Worm (Caenorhabditis elegans) whole organism, late embryonic: ENCODE data around the gene C35D10.5.

ENCODE experiments used
- C08G9.2 ChIP-seq: sonication (generic microtip); optimal IDR thresholded peaks from 2 replicates; lab custom pipeline; 2016; ENCODE audit warnings: mild to moderate bottlenecking, missing genetic modification characterization, moderate library complexity, missing compliant biosample characterization
- C38D4.7 ChIP-seq: fragments of 200-800 bp; sonication (Bioruptor generic); optimal IDR thresholded peaks from 2 replicates; lab custom pipeline; 2018; ENCODE audit warnings: mild to moderate bottlenecking, missing genetic modification characterization, moderate library complexity, missing compliant biosample characterization
- K09A11.1 ChIP-seq: sonication (generic microtip); optimal IDR thresholded peaks from 2 replicates; lab custom pipeline; 2017; ENCODE audit warnings: antibody characterized with exemption, mild to moderate bottlenecking, missing genetic modification characterization, missing compliant biosample characterization; ENCODE audit not compliant: insufficient read depth
- Y22D7AL.16 ChIP-seq: sonication (generic microtip); optimal IDR thresholded peaks from 2 replicates; lab custom pipeline; 2016; ENCODE audit warnings: missing genetic modification characterization, missing compliant biosample characterization
- ahr-1 ChIP-seq: sonication (generic microtip); optimal IDR thresholded peaks from 2 replicates; lab custom pipeline; 2016; ENCODE audit warnings: missing genetic modification characterization, missing compliant biosample characterization
- ama-1 ChIP-seq: fragments of 150-350 bp; optimal IDR thresholded peaks from 2 replicates; lab custom pipeline; 2014
- ceh-18 ChIP-seq: sonication (generic microtip); optimal IDR thresholded peaks from 2 replicates; lab custom pipeline; 2016; ENCODE audit warnings: missing genetic modification characterization, missing compliant biosample characterization
- ceh-19 ChIP-seq: fragments of 200-800 bp; sonication (Bioruptor generic); optimal IDR thresholded peaks from 2 replicates; lab custom pipeline; 2018; ENCODE audit warnings: mild to moderate bottlenecking, missing genetic modification characterization, missing compliant biosample characterization
- ceh-2 ChIP-seq: sonication (generic microtip); optimal IDR thresholded peaks from 2 replicates; lab custom pipeline; 2016; ENCODE audit warnings: missing genotype, missing genetic modification characterization, missing compliant biosample characterization
- ceh-22 ChIP-seq: sonication (generic microtip); optimal IDR thresholded peaks from 2 replicates; lab custom pipeline; 2017; ENCODE audit warnings: missing biosample characterization, missing genetic modification characterization
- ceh-34 ChIP-seq: sonication (generic microtip); optimal IDR thresholded peaks from 2 replicates; lab custom pipeline; 2016; ENCODE audit warnings: mild to moderate bottlenecking, missing genetic modification characterization, missing compliant biosample characterization
- ceh-48 ChIP-seq: sonication (generic microtip); optimal IDR thresholded peaks from 2 replicates; lab custom pipeline; 2016; ENCODE audit warnings: missing genetic modification characterization, inconsistent platforms, missing compliant biosample characterization
- ceh-6 ChIP-seq: fragments of 200-800 bp; sonication (Bioruptor generic); optimal IDR thresholded peaks from 2 replicates; lab custom pipeline; 2018; ENCODE audit warnings: mild to moderate bottlenecking, missing genetic modification characterization, missing compliant biosample characterization
- ceh-9 ChIP-seq: sonication (generic microtip); optimal IDR thresholded peaks from 2 replicates; lab custom pipeline; 2016; ENCODE audit warnings: mild to moderate bottlenecking, missing genetic modification characterization, inconsistent platforms, missing compliant biosample characterization
- dmd-4 ChIP-seq: sonication (generic microtip); optimal IDR thresholded peaks from 2 replicates; lab custom pipeline; 2016; ENCODE audit warnings: borderline replicate concordance, missing genetic modification characterization, missing compliant biosample characterization
- dve-1 ChIP-seq: sonication (generic microtip); optimal IDR thresholded peaks from 2 replicates; lab custom pipeline; 2017; ENCODE audit warnings: antibody characterized with exemption, mild to moderate bottlenecking, missing genetic modification characterization, missing compliant biosample characterization
- elt-2 ChIP-seq: sonication (generic microtip); optimal IDR thresholded peaks from 2 replicates; lab custom pipeline; 2016; ENCODE audit warnings: missing genetic modification reagents, missing genetic modification characterization, missing compliant biosample characterization
- fax-1 ChIP-seq: sonication (generic microtip); optimal IDR thresholded peaks from 2 replicates; lab custom pipeline; 2016; ENCODE audit warnings: missing genotype, missing genetic modification characterization, missing compliant biosample characterization
- gmeb-2 ChIP-seq: sonication (generic microtip); optimal IDR thresholded peaks from 2 replicates; lab custom pipeline; 2016; ENCODE audit warnings: missing genetic modification characterization, inconsistent platforms, missing compliant biosample characterization
- hlh-13 ChIP-seq: fragments of 200-800 bp; sonication (Bioruptor generic); optimal IDR thresholded peaks from 2 replicates; lab custom pipeline; 2018; ENCODE audit warnings: mild to moderate bottlenecking, missing genetic modification characterization, missing compliant biosample characterization
- hlh-15 ChIP-seq: sonication (generic microtip); optimal IDR thresholded peaks from 2 replicates; lab custom pipeline; 2016; ENCODE audit warnings: missing genetic modification characterization, missing compliant biosample characterization
- hlh-6 ChIP-seq: sonication (generic microtip); optimal IDR thresholded peaks from 2 replicates; lab custom pipeline; 2016; ENCODE audit warnings: missing genotype, missing genetic modification characterization, missing compliant biosample characterization
- hlh-8 ChIP-seq: sonication (generic microtip); optimal IDR thresholded peaks from 2 replicates; lab custom pipeline; 2016; ENCODE audit warnings: missing genotype, missing genetic modification characterization, missing compliant biosample characterization
- lim-6 ChIP-seq: sonication (generic microtip); optimal IDR thresholded peaks from 2 replicates; lab custom pipeline; 2016; ENCODE audit warnings: missing genetic modification characterization, missing compliant biosample characterization
- lin-11 ChIP-seq: fragments of 200-800 bp; sonication (Bioruptor generic); optimal IDR thresholded peaks from 2 replicates; lab custom pipeline; 2018; ENCODE audit warnings: mild to moderate bottlenecking, missing genetic modification characterization, missing compliant biosample characterization
- nfya-1 ChIP-seq: sonication (generic microtip); optimal IDR thresholded peaks from 2 replicates; lab custom pipeline; 2017; ENCODE audit warnings: missing genetic modification characterization, mild to moderate bottlenecking, missing compliant biosample characterization, antibody characterized with exemption, moderate library complexity
- nhr-11 ChIP-seq: fragments of 150-350 bp; optimal IDR thresholded peaks from 2 replicates; lab custom pipeline; 2014; ENCODE audit warnings: missing biosample characterization, missing genetic modification characterization
- nhr-232 ChIP-seq: sonication (generic microtip); optimal IDR thresholded peaks from 2 replicates; lab custom pipeline; 2016; ENCODE audit warnings: missing genetic modification characterization, missing compliant biosample characterization
- npax-4 ChIP-seq: sonication (generic microtip); optimal IDR thresholded peaks from 2 replicates; lab custom pipeline; 2016; ENCODE audit warnings: missing genetic modification characterization, missing compliant biosample characterization
- odd-2 ChIP-seq: sonication (generic microtip); optimal IDR thresholded peaks from 2 replicates; lab custom pipeline; 2017; ENCODE audit warnings: antibody characterized with exemption, mild to moderate bottlenecking, missing genetic modification characterization, missing compliant biosample characterization
- pag-3 ChIP-seq: sonication (generic microtip); optimal IDR thresholded peaks from 2 replicates; lab custom pipeline; 2016; ENCODE audit warnings: missing compliant biosample characterization, missing genetic modification characterization, borderline replicate concordance
- pat-9 ChIP-seq: fragments of 200-800 bp; sonication (Bioruptor generic); optimal IDR thresholded peaks from 2 replicates; lab custom pipeline; 2018; ENCODE audit warnings: mild to moderate bottlenecking, missing genetic modification characterization, moderate library complexity, missing compliant biosample characterization
- pha-2 ChIP-seq: sonication (generic microtip); optimal IDR thresholded peaks from 2 replicates; lab custom pipeline; 2017; ENCODE audit warnings: mild to moderate bottlenecking, missing genetic modification characterization, missing compliant biosample characterization
- pqm-1 ChIP-seq: sonication (generic microtip); optimal IDR thresholded peaks from 2 replicates; lab custom pipeline; 2016; ENCODE audit warnings: missing genetic modification characterization, missing compliant biosample characterization
- pros-1 ChIP-seq: fragments of 150-350 bp; optimal IDR thresholded peaks from 2 replicates; lab custom pipeline; 2014; ENCODE audit warnings: missing biosample characterization, missing genetic modification reagents, missing genetic modification characterization
- ref-2 ChIP-seq: sonication (generic microtip); optimal IDR thresholded peaks from 2 replicates; lab custom pipeline; 2016; ENCODE audit warnings: missing genetic modification characterization, missing compliant biosample characterization
- rnt-1 ChIP-seq: sonication (generic microtip); optimal IDR thresholded peaks from 2 replicates; lab custom pipeline; 2016; ENCODE audit warnings: missing genetic modification characterization, missing compliant biosample characterization
- syd-9 ChIP-seq: sonication (generic microtip); optimal IDR thresholded peaks from 2 replicates; lab custom pipeline; 2016; ENCODE audit warnings: mild to moderate bottlenecking, missing genetic modification characterization, moderate library complexity, missing compliant biosample characterization
- tbx-2 ChIP-seq: sonication (generic microtip); optimal IDR thresholded peaks from 2 replicates; lab custom pipeline; 2016; ENCODE audit warnings: missing genetic modification characterization, missing compliant biosample characterization
- ttx-3 ChIP-seq: sonication (generic microtip); optimal IDR thresholded peaks from 2 replicates; lab custom pipeline; 2016; ENCODE audit warnings: missing genetic modification reagents, missing genetic modification characterization, missing compliant biosample characterization
- unc-42 ChIP-seq: sonication (generic microtip); optimal IDR thresholded peaks from 2 replicates; lab custom pipeline; 2016; ENCODE audit warnings: missing genotype, missing genetic modification characterization, missing compliant biosample characterization
- unc-55 ChIP-seq: sonication (generic microtip); optimal IDR thresholded peaks from 2 replicates; lab custom pipeline; 2017; ENCODE audit warnings: missing biosample characterization, missing genetic modification reagents, missing genetic modification characterization
- ztf-16 ChIP-seq: sonication (generic microtip); optimal IDR thresholded peaks from 2 replicates; lab custom pipeline; 2017; ENCODE audit warnings: missing genetic modification characterization, missing compliant biosample characterization

The C35D10.5 gene

DNA sequence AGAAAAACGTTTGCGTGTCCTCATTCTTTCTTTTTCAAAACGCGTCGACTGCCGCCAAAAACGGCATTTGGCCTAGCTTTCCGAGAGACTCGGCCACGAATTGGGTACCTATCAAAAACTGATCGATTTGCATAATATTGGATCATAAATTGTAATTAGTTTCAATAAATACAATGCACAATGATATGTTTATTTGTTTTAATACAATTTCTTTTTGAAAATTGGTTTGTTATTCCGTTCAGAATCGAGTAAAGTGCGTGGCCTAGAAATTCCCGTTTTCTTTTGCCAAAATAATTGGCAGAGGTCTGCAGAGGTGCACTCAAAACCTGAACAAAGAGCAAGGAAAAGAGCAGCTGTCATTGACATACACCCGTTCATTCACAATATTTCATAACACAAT, 43.3 kb downstream of the C35D10.5 start, which contains the start of gene F26F4.8 (continued):
- TF ChIP-seq tbx-2 = peak; percentile 85
- TF ChIP-seq pha-2 (tag; lab: Kevin White, UChicago) = no peak
- TF ChIP-seq ceh-18 = peak; percentile 6
- TF ChIP-seq ref-2 (tag; lab: Kevin White, UChicago) = peak; percentile 51
- TF ChIP-seq lin-11 = no peak
- no peak for TF ChIP-seq hlh-15 (tag; lab: Kevin White, UChicago)
- no peak for TF ChIP-seq Y22D7AL.16 (tag; lab: Kevin White, UChicago)
- TF ChIP-seq npax-4 (tag; lab: Kevin White, UChicago) = no peak
- peak; percentile 15 for TF ChIP-seq ceh-34 (tag; lab: Kevin White, UChicago)
- no peak for TF ChIP-seq ceh-22 (tag; lab: Kevin White, UChicago)
- TF ChIP-seq pag-3 = no peak
- TF ChIP-seq C38D4.7 (GFP tag; lab: Kevin White, UChicago) = no peak
- peak; percentile 46 for TF ChIP-seq rnt-1 (tag; lab: Kevin White, UChicago)
- TF ChIP-seq ttx-3 (tag; lab: Kevin White, UChicago) = no peak
- no peak for TF ChIP-seq ceh-9 (tag; lab: Kevin White, UChicago)
- TF ChIP-seq fax-1 = peak; percentile 51
- no peak for TF ChIP-seq unc-55 (GFP tag; lab: Kevin White, UChicago)
- TF ChIP-seq ztf-16 (tag; lab: Kevin White, UChicago) = peak; percentile 1
- no peak for TF ChIP-seq odd-2
- TF ChIP-seq pros-1 (tag; lab: Kevin White, UChicago) = no peak

ce11 chrIII:4906365-4906764, 44.2 kb downstream of the C35D10.5 start:
- TF ChIP-seq ceh-2 (tag; lab: Kevin White, UChicago) (no peak), elt-2 (peak; percentile 43), pat-9 (tag; lab: Kevin White, UChicago) (no peak), nhr-11 (no peak), lim-6 (tag; lab: Kevin White, UChicago) (no peak), hlh-8 (no peak), hlh-6 (no peak), dmd-4 (tag; lab: Kevin White, UChicago) (no peak), tbx-2 (no peak)

DNA sequence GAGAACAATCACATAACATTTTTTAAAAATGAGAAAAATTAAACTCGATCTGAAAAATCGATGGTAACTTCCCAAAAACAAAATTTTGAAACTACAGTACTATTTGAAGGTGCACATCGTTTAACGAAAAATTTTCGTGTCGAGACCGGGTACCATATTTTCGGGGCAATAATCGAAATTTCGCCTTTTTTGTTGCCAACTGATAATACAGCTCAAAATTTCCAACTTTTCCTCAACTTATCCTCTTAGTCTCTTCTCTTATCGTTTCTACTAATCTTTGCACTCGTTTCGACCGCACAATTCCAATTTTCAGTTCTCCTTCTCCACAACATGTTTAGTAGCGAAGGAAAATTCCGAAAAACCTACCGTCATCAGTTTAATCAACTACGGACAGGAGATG, 44.7 kb downstream of the C35D10.5 start, which contains the start of gene rom-1:
rom-1 (plus strand) TSS at position 301 of the 400 bp plus-strand sequence.
- TF ChIP-seq nfya-1 (tag; lab: Kevin White, UChicago) (no peak), pat-9 (tag; lab: Kevin White, UChicago) (no peak), ceh-19 (GFP tag; lab: Kevin White, UChicago) (no peak), hlh-6 (no peak), ceh-48 (tag; lab: Kevin White, UChicago) (no peak), gmeb-2 (tag; lab: Kevin White, UChicago) (no peak), ahr-1 (tag; lab: Kevin White, UChicago) (no peak), dve-1 (tag; lab: Kevin White, UChicago) (no peak), C08G9.2 (no peak), hlh-15 (tag; lab: Kevin White, UChicago) (no peak), nhr-232 (tag; lab: Kevin White, UChicago) (no peak), K09A11.1 (tag; lab: Kevin White, UChicago) (no peak), tbx-2 (no peak), Y22D7AL.16 (tag; lab: Kevin White, UChicago) (no peak), hlh-13 (GFP tag; lab: Kevin White, UChicago) (no peak)

DNA sequence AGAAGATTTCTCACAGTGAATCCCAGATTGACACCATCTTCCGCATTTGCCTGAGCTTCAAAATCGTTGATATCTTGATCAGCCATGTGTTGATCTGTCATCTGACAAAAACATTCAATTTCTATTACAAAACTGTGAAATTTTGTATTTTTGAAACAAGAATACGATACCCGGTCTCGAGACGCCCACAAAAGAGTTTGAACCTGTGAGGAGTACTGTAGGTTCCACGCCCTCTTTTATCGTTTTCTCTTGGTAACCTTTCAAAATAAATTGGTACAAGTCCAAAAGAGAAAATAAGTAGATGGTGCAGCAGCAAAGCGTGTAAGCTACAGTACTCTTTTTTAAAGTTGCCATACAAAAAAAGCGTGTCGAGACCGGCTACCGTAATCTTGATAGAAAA, 47.8 kb downstream of the C35D10.5 start, which contains the start of gene F26F4.12:
F26F4.12 (minus strand) TSS at position 101 of the 400 bp plus-strand sequence.
- TF ChIP-seq unc-42 (no peak), hlh-15 (tag; lab: Kevin White, UChicago) (no peak), ceh-6 (no peak), syd-9 (tag; lab: Kevin White, UChicago) (no peak), dve-1 (tag; lab: Kevin White, UChicago) (no peak), ztf-16 (tag; lab: Kevin White, UChicago) (no peak), pqm-1 (no peak), elt-2 (no peak), ama-1 (no peak), tbx-2 (no peak), lin-11 (no peak), pros-1 (tag; lab: Kevin White, UChicago) (no peak), rnt-1 (tag; lab: Kevin White, UChicago) (no peak)
